Worm (Caenorhabditis elegans) whole organism, L2 larva: ENCODE data around the gene C49C8.5.

Source experiments
- ama-1 ChIP-seq: fragments of 150-350 bp; optimal IDR thresholded peaks from 2 replicates; lab custom pipeline; 2018; ENCODE audit warnings: inconsistent platforms
- ceh-82 ChIP-seq: fragments of 150-350 bp; optimal IDR thresholded peaks from 2 replicates; lab custom pipeline; 2014; ENCODE audit warnings: missing biosample characterization, missing genetic modification characterization
- elt-1 ChIP-seq: fragments of 150-350 bp; optimal IDR thresholded peaks from 2 replicates; lab custom pipeline; 2014; ENCODE audit warnings: missing biosample characterization, missing genetic modification characterization
- nhr-10 ChIP-seq: sonication (generic microtip); optimal IDR thresholded peaks from 2 replicates; lab custom pipeline; 2017; ENCODE audit warnings: missing biosample characterization, missing genetic modification characterization
- nhr-23 ChIP-seq: fragments of 150-350 bp; optimal IDR thresholded peaks from 2 replicates; lab custom pipeline; 2014; ENCODE audit warnings: missing biosample characterization, missing genetic modification reagents, missing genetic modification characterization
- unc-39 ChIP-seq: fragments of 150-350 bp; optimal IDR thresholded peaks from 2 replicates; lab custom pipeline; 2014; ENCODE audit warnings: missing biosample characterization, missing genetic modification characterization
- unc-62 ChIP-seq: fragments of 150-350 bp; optimal IDR thresholded peaks from 2 replicates; lab custom pipeline; 2014; ENCODE audit warnings: missing biosample characterization, missing genetic modification reagents, missing genetic modification characterization
- zag-1 ChIP-seq: fragments of 150-350 bp; optimal IDR thresholded peaks from 2 replicates; lab custom pipeline; 2014; ENCODE audit warnings: missing biosample characterization, missing genetic modification characterization
- ztf-4 ChIP-seq: fragments of 150-350 bp; optimal IDR thresholded peaks from 2 replicates; lab custom pipeline; 2014; ENCODE audit warnings: missing biosample characterization, missing genetic modification characterization

- TF ChIP-seq unc-39 (tag; lab: Kevin White, UChicago) (no peak), zag-1 (tag; lab: Kevin White, UChicago) (no peak), ama-1 (no peak), ztf-4 (tag; lab: Kevin White, UChicago) (no peak), nhr-23 (tag; lab: Kevin White, UChicago) (no peak), unc-62 (GFP tag; lab: Kevin White, UChicago) (no peak), nhr-10 (tag; lab: Kevin White, UChicago) (no peak), ceh-82 (no peak), elt-1 (tag; lab: Kevin White, UChicago) (no peak)
These were observed 23.8 kb upstream of the C49C8.5 start, which contains the start of gene F08B4.8 for ce11 chrIV:8677303-8677702.
